Worm (Caenorhabditis elegans) whole organism, L3 larva: ENCODE measurements around the gene unc-79.
A peak's percentile ranks its signal among the peaks of the same experiment; 100 is the strongest.

Source experiments
- R02D3.7 ChIP-seq: fragments of 150-350 bp; optimal IDR thresholded peaks from 2 replicates; lab custom pipeline; 2014; ENCODE audit warnings: missing biosample characterization, missing genetic modification characterization
- ZK546.5 ChIP-seq: sonication (generic microtip); optimal IDR thresholded peaks from 2 replicates; lab custom pipeline; 2017; ENCODE audit warnings: missing biosample characterization, missing genetic modification characterization
- ama-1 ChIP-seq: fragments of 150-350 bp; optimal IDR thresholded peaks from 2 replicates; lab custom pipeline; 2018
- ceh-16 ChIP-seq: sonication (generic microtip); optimal IDR thresholded peaks from 2 replicates; lab custom pipeline; 2017; ENCODE audit warnings: missing biosample characterization, missing genetic modification characterization
- ceh-28 ChIP-seq: fragments of 150-350 bp; optimal IDR thresholded peaks from 2 replicates; lab custom pipeline; 2014; ENCODE audit warnings: missing biosample characterization, missing genetic modification reagents, missing genetic modification characterization
- ceh-82 ChIP-seq: fragments of 150-350 bp; optimal IDR thresholded peaks from 2 replicates; lab custom pipeline; 2014; ENCODE audit warnings: missing biosample characterization, missing genetic modification characterization
- ceh-9 ChIP-seq: sonication (generic microtip); optimal IDR thresholded peaks from 2 replicates; lab custom pipeline; 2018; ENCODE audit warnings: missing biosample characterization, missing genetic modification characterization
- daf-12 ChIP-seq: fragments of 150-350 bp; optimal IDR thresholded peaks from 2 replicates; lab custom pipeline; 2014; ENCODE audit warnings: missing biosample characterization, missing genetic modification reagents, missing genetic modification characterization
- egl-27 ChIP-seq: sonication (generic microtip); optimal IDR thresholded peaks from 4 replicates; lab custom pipeline; 2017; ENCODE audit warnings: missing biosample characterization, missing genetic modification reagents, missing genetic modification characterization
- elt-1 ChIP-seq: fragments of 150-350 bp; optimal IDR thresholded peaks from 2 replicates; lab custom pipeline; 2014; ENCODE audit warnings: missing biosample characterization, missing genetic modification characterization
- elt-2 ChIP-seq: sonication (generic microtip); optimal IDR thresholded peaks from 2 replicates; lab custom pipeline; 2016; ENCODE audit warnings: missing genetic modification reagents, mild to moderate bottlenecking, missing genetic modification characterization, missing compliant biosample characterization
- elt-3 ChIP-seq, 3 experiments: fragments of 150-350 bp in 1 of 3; sonication (generic microtip) in 2 of 3; optimal IDR thresholded peaks; 2 replicates in 2 of 3; 4 replicates in 1 of 3; lab custom pipeline; 2014 to 2017; ENCODE audit warnings: missing biosample characterization in 3 of 3, missing genetic modification characterization in 3 of 3
- eor-1 ChIP-seq, 2 experiments: fragments of 150-350 bp; optimal IDR thresholded peaks; 2 replicates each; lab custom pipeline; 2014 to 2018; ENCODE audit warnings: missing biosample characterization in 2 of 2, missing genetic modification characterization in 2 of 2
- fkh-10 ChIP-seq: sonication (generic microtip); optimal IDR thresholded peaks from 2 replicates; lab custom pipeline; 2017; ENCODE audit warnings: missing biosample characterization, missing genetic modification reagents, missing genetic modification characterization
- fkh-2 ChIP-seq: fragments of 150-350 bp; optimal IDR thresholded peaks from 2 replicates; lab custom pipeline; 2014; ENCODE audit warnings: missing biosample characterization, missing genetic modification reagents, missing genetic modification characterization
- hmg-11 ChIP-seq: sonication (generic microtip); optimal IDR thresholded peaks from 2 replicates; lab custom pipeline; 2016; ENCODE audit warnings: missing genetic modification characterization, missing compliant biosample characterization
- jun-1 ChIP-seq: fragments of 150-350 bp; optimal IDR thresholded peaks from 2 replicates; lab custom pipeline; 2014; ENCODE audit warnings: missing biosample characterization, missing genetic modification reagents, missing genetic modification characterization
- lin-15B ChIP-seq: fragments of 150-350 bp; optimal IDR thresholded peaks from 2 replicates; lab custom pipeline; 2014; ENCODE audit warnings: missing biosample characterization, missing genetic modification characterization
- lin-39 ChIP-seq: fragments of 150-350 bp; optimal IDR thresholded peaks from 2 replicates; lab custom pipeline; 2018; ENCODE audit warnings: missing biosample characterization, missing genetic modification reagents, missing genetic modification characterization
- mdl-1 ChIP-seq: fragments of 150-350 bp; optimal IDR thresholded peaks from 2 replicates; lab custom pipeline; 2014; ENCODE audit warnings: missing biosample characterization, missing genetic modification characterization
- mml-1 ChIP-seq: fragments of 150-350 bp; sonication (generic microtip); optimal IDR thresholded peaks from 3 replicates; lab custom pipeline; 2014; ENCODE audit warnings: missing biosample characterization, missing genetic modification characterization
- nfya-1 ChIP-seq: sonication (generic microtip); optimal IDR thresholded peaks from 2 replicates; lab custom pipeline; 2017; ENCODE audit warnings: missing genetic modification characterization, mild to moderate bottlenecking, missing compliant biosample characterization, antibody characterized with exemption, moderate library complexity; ENCODE audit not compliant: insufficient read depth
- nhr-11 ChIP-seq: fragments of 150-350 bp; optimal IDR thresholded peaks from 2 replicates; lab custom pipeline; 2014; ENCODE audit warnings: missing biosample characterization, missing genetic modification characterization
- nhr-12 ChIP-seq: fragments of 150-350 bp; optimal IDR thresholded peaks from 2 replicates; lab custom pipeline; 2014; ENCODE audit warnings: missing biosample characterization, missing genetic modification characterization
- nhr-23 ChIP-seq: fragments of 150-350 bp; optimal IDR thresholded peaks from 2 replicates; lab custom pipeline; 2014; ENCODE audit warnings: missing biosample characterization, missing genetic modification reagents, missing genetic modification characterization
- nhr-237 ChIP-seq: fragments of 150-350 bp; optimal IDR thresholded peaks from 2 replicates; lab custom pipeline; 2014; ENCODE audit warnings: missing biosample characterization, missing genetic modification characterization
- nhr-25 ChIP-seq: sonication (generic microtip); optimal IDR thresholded peaks from 2 replicates; lab custom pipeline; 2017; ENCODE audit warnings: missing biosample characterization, missing genetic modification characterization
- nhr-28 ChIP-seq: fragments of 150-350 bp; optimal IDR thresholded peaks from 2 replicates; lab custom pipeline; 2014; ENCODE audit warnings: missing biosample characterization, missing genetic modification characterization
- nhr-43 ChIP-seq: sonication (generic microtip); optimal IDR thresholded peaks from 2 replicates; lab custom pipeline; 2016; ENCODE audit warnings: mild to moderate bottlenecking, missing genetic modification characterization, missing compliant biosample characterization; ENCODE audit not compliant: poor library complexity, severe bottlenecking
- nhr-67 ChIP-seq: fragments of 150-350 bp; optimal IDR thresholded peaks from 2 replicates; lab custom pipeline; 2014; ENCODE audit warnings: missing biosample characterization, missing genetic modification characterization
- nhr-76 ChIP-seq: fragments of 150-350 bp; sonication (generic microtip); optimal IDR thresholded peaks from 5 replicates; lab custom pipeline; 2014; ENCODE audit warnings: missing biosample characterization, missing genetic modification characterization
- pha-4 ChIP-seq: fragments of 150-350 bp; optimal IDR thresholded peaks from 2 replicates; lab custom pipeline; 2014; ENCODE audit warnings: missing biosample characterization, missing genetic modification reagents, missing genetic modification characterization
- pqm-1 ChIP-seq: fragments of 150-350 bp; optimal IDR thresholded peaks from 2 replicates; lab custom pipeline; 2017; ENCODE audit warnings: missing biosample characterization, missing genetic modification characterization, inconsistent platforms
- sea-2 ChIP-seq: fragments of 150-350 bp; sonication (generic microtip); optimal IDR thresholded peaks from 4 replicates; lab custom pipeline; 2014; ENCODE audit warnings: missing biosample characterization, missing genetic modification reagents, missing genetic modification characterization
- skn-1 ChIP-seq: fragments of 150-350 bp; optimal IDR thresholded peaks from 2 replicates; lab custom pipeline; 2014; ENCODE audit warnings: missing biosample characterization, missing genetic modification characterization
- unc-39 ChIP-seq: sonication (generic microtip); optimal IDR thresholded peaks from 4 replicates; lab custom pipeline; 2017; ENCODE audit warnings: missing biosample characterization, missing genetic modification characterization
- zag-1 ChIP-seq: fragments of 150-350 bp; optimal IDR thresholded peaks from 2 replicates; lab custom pipeline; 2014; ENCODE audit warnings: missing biosample characterization, missing genetic modification characterization
- ztf-4 ChIP-seq: fragments of 150-350 bp; optimal IDR thresholded peaks from 2 replicates; lab custom pipeline; 2014; ENCODE audit warnings: missing biosample characterization, missing genetic modification characterization

unc-79 gene

ce11 chrIII:4087565-4087964 lies 21.1 kb downstream of the unc-79 start (continued):
- no peak for TF ChIP-seq ZK546.5
- no peak for TF ChIP-seq sea-2 (GFP tag; lab: Kevin White, UChicago)
- TF ChIP-seq zag-1 (tag; lab: Kevin White, UChicago): no peak
- TF ChIP-seq, all 47 proteins: peak for 17

ce11 chrIII:4088338-4088918 lies 22.0 kb downstream of the unc-79 start:
- no peak for TF ChIP-seq fkh-2 (tag; lab: Kevin White, UChicago)
- TF ChIP-seq lin-15B (tag; lab: Kevin White, UChicago): peak; percentile 40
- TF ChIP-seq eor-1 (tag; optimal IDR thresholded peaks at IDR 0.05; lab: Kevin White, UChicago): no peak
- peak; percentile 38 for TF ChIP-seq hmg-11 (tag; lab: Kevin White, UChicago)
- peak; percentile 70 for TF ChIP-seq elt-2 (tag; lab: Kevin White, UChicago)
- TF ChIP-seq ama-1 (lab: Kevin White, UChicago): peak; percentile 2
- TF ChIP-seq unc-39: no peak
- TF ChIP-seq zag-1 (tag; lab: Kevin White, UChicago): no peak
- TF ChIP-seq pqm-1 (tag; lab: Kevin White, UChicago): peak; percentile 18
- peak; percentile 74 for TF ChIP-seq pha-4 (tag; lab: Kevin White, UChicago)
- peak; percentile 50 for TF ChIP-seq nfya-1 (tag; lab: Kevin White, UChicago)

ce11 chrIII:4090773-4091172 lies 24.3 kb downstream of the unc-79 start, which contains the start of gene C03C10.2:
Gene C03C10.2 (plus strand): TSS chrIII:4091073.
- TF ChIP-seq ceh-16 (tag; lab: Kevin White, UChicago) (no peak), ceh-82 (tag; lab: Kevin White, UChicago) (no peak), jun-1 (no peak), nhr-43 (tag; lab: Kevin White, UChicago) (no peak), fkh-2 (tag; lab: Kevin White, UChicago) (no peak), nhr-28 (no peak), R02D3.7 (tag; lab: Kevin White, UChicago) (no peak), nhr-76 (no peak), nfya-1 (tag; lab: Kevin White, UChicago) (no peak)

- no peak for TF ChIP-seq mml-1 (tag; lab: Kevin White, UChicago)
- TF ChIP-seq mdl-1: no peak
- no peak for TF ChIP-seq skn-1 (tag; lab: Kevin White, UChicago)
- TF ChIP-seq fkh-10: no peak
- no peak for TF ChIP-seq elt-3 (tag; optimal IDR thresholded peaks at IDR 0.05; lab: Kevin White, UChicago)
- no peak for TF ChIP-seq ceh-28 (tag; lab: Kevin White, UChicago)
- no peak for TF ChIP-seq nhr-67 (tag; lab: Kevin White, UChicago)
- TF ChIP-seq ZK546.5: no peak
- TF ChIP-seq unc-39: no peak
- no peak for TF ChIP-seq elt-2 (tag; lab: Kevin White, UChicago)
- no peak for TF ChIP-seq nhr-43 (tag; lab: Kevin White, UChicago)
- TF ChIP-seq nhr-237 (tag; lab: Kevin White, UChicago): no peak
- no peak for TF ChIP-seq nhr-76
- TF ChIP-seq nhr-23 (tag; lab: Kevin White, UChicago): no peak
- no peak for TF ChIP-seq ama-1 (lab: Kevin White, UChicago)
- TF ChIP-seq egl-27 (tag; lab: Kevin White, UChicago): no peak
- no peak for TF ChIP-seq lin-39 (tag; lab: Kevin White, UChicago)
- TF ChIP-seq fkh-2 (tag; lab: Kevin White, UChicago): no peak
- TF ChIP-seq pqm-1 (tag; lab: Kevin White, UChicago): no peak
- no peak for TF ChIP-seq lin-15B (tag; lab: Kevin White, UChicago)
Measured at ce11 chrIII:4092020-4092419, 25.6 kb downstream of the unc-79 start, which contains the start of gene C03C10.5. Gene C03C10.5 (minus strand): TSS chrIII:4092120.

- TF ChIP-seq ztf-4 (tag; lab: Kevin White, UChicago): no peak
- TF ChIP-seq ceh-82 (tag; lab: Kevin White, UChicago): no peak
- TF ChIP-seq nhr-12 (tag; lab: Kevin White, UChicago): no peak
- TF ChIP-seq nhr-25: no peak
- no peak for TF ChIP-seq nhr-76
- no peak for TF ChIP-seq fkh-2 (tag; lab: Kevin White, UChicago)
- TF ChIP-seq mdl-1: no peak
- no peak for TF ChIP-seq nhr-23 (tag; lab: Kevin White, UChicago)
- no peak for TF ChIP-seq ceh-16 (tag; lab: Kevin White, UChicago)
- no peak for TF ChIP-seq nhr-28
- TF ChIP-seq pha-4 (tag; lab: Kevin White, UChicago): no peak
- TF ChIP-seq daf-12 (tag; lab: Kevin White, UChicago): no peak
- TF ChIP-seq egl-27 (tag; lab: Kevin White, UChicago): no peak
- TF ChIP-seq ceh-9 (tag; lab: Kevin White, UChicago): no peak
- no peak for TF ChIP-seq ceh-28 (tag; lab: Kevin White, UChicago)
- no peak for TF ChIP-seq elt-1
- no peak for TF ChIP-seq nhr-43 (tag; lab: Kevin White, UChicago)
- no peak for TF ChIP-seq nhr-11
- no peak for TF ChIP-seq zag-1 (tag; lab: Kevin White, UChicago)
- TF ChIP-seq lin-39 (tag; lab: Kevin White, UChicago): no peak
Measured at ce11 chrIII:4092962-4093361, 26.5 kb downstream of the unc-79 start.
